Fruit fly (Drosophila melanogaster) whole organism, embryonic: ENCODE results near the gene mirr.

Experiments
- CG10209 ChIP-seq: fragments of 200-800 bp; sonication (Bioruptor generic); optimal IDR thresholded peaks from 3 replicates; lab custom pipeline; 2017; ENCODE audit warnings: missing biosample characterization, mild to moderate bottlenecking, missing genetic modification characterization, missing genetic modification reagents
- CG11695 ChIP-seq: fragments of 200-800 bp; sonication (Bioruptor generic); IDR thresholded peaks from 3 replicates; pipeline ENCODE4 v1.3.6; 2022; ENCODE audit warnings: missing biosample characterization, missing genetic modification characterization
- CG14014 ChIP-seq: fragments of 200-800 bp; sonication (Bioruptor generic); IDR thresholded peaks from 2 replicates; pipeline ENCODE4 v1.3.6; 2022; ENCODE audit warnings: missing biosample characterization, missing genetic modification characterization
- CG14050 ChIP-seq: fragments of 200-800 bp; sonication (Bioruptor generic); IDR thresholded peaks from 3 replicates; pipeline ENCODE4 v1.3.6; 2022; ENCODE audit warnings: missing biosample characterization, missing genetic modification characterization
- CG14667 ChIP-seq: fragments of 200-800 bp; sonication (Bioruptor generic); IDR thresholded peaks from 2 replicates; pipeline ENCODE4 v1.3.6; 2022; ENCODE audit warnings: missing biosample characterization, missing genetic modification characterization
- CG14710 ChIP-seq: fragments of 200-800 bp; sonication (Bioruptor generic); optimal IDR thresholded peaks from 3 replicates; lab custom pipeline; 2019; ENCODE audit warnings: missing biosample characterization, mild to moderate bottlenecking, missing genetic modification characterization, moderate library complexity
- CG15011 ChIP-seq: fragments of 200-800 bp; sonication (Bioruptor generic); optimal IDR thresholded peaks from 3 replicates; lab custom pipeline; 2018; ENCODE audit warnings: missing biosample characterization, mild to moderate bottlenecking, missing genetic modification characterization
- CG17328 ChIP-seq: fragments of 200-800 bp; sonication (Bioruptor generic); IDR thresholded peaks from 2 replicates; pipeline ENCODE4 v1.3.6; 2022; ENCODE audit warnings: missing biosample characterization, missing genetic modification characterization
- CG1832 ChIP-seq: fragments of 200-800 bp; sonication (Bioruptor generic); optimal IDR thresholded peaks from 2 replicates; lab custom pipeline; 2017; ENCODE audit warnings: missing biosample characterization, mild to moderate bottlenecking, missing genetic modification characterization, inconsistent platforms
- CG18476 ChIP-seq: fragments of 200-800 bp; sonication (Bioruptor generic); optimal IDR thresholded peaks from 2 replicates; lab custom pipeline; 2016; ENCODE audit warnings: missing biosample characterization, mild to moderate bottlenecking, missing genetic modification characterization
- CG18619 ChIP-seq: fragments of 200-800 bp; sonication (Bioruptor generic); optimal IDR thresholded peaks from 3 replicates; lab custom pipeline; 2017; ENCODE audit warnings: missing biosample characterization, mild to moderate bottlenecking, missing genetic modification characterization
- CG33213 ChIP-seq: fragments of 200-800 bp; sonication (Bioruptor generic); optimal IDR thresholded peaks from 3 replicates; lab custom pipeline; 2016; ENCODE audit warnings: missing biosample characterization, missing genetic modification characterization
- CG3838 ChIP-seq: fragments of 200-800 bp; sonication (Bioruptor generic); optimal IDR thresholded peaks from 3 replicates; lab custom pipeline; 2016; ENCODE audit warnings: missing biosample characterization, missing genetic modification characterization
- CG3995 ChIP-seq: fragments of 200-800 bp; sonication (Bioruptor generic); optimal IDR thresholded peaks from 3 replicates; lab custom pipeline; 2016; ENCODE audit warnings: missing biosample characterization, missing genetic modification characterization
- CG9215 ChIP-seq: fragments of 200-800 bp; sonication (Bioruptor generic); IDR thresholded peaks from 2 replicates; pipeline ENCODE4 v1.3.6; 2022; ENCODE audit warnings: missing biosample characterization, missing genetic modification characterization
- CG9727 ChIP-seq: fragments of 200-800 bp; sonication (Bioruptor generic); optimal IDR thresholded peaks from 3 replicates; lab custom pipeline; 2017; ENCODE audit warnings: missing biosample characterization, mild to moderate bottlenecking, missing genetic modification characterization
- CG9876 ChIP-seq: fragments of 200-800 bp; sonication (Bioruptor generic); optimal IDR thresholded peaks from 2 replicates; lab custom pipeline; 2016; ENCODE audit warnings: missing biosample characterization, missing genetic modification characterization
- D19B ChIP-seq: fragments of 200-800 bp; sonication (Bioruptor generic); optimal IDR thresholded peaks from 2 replicates; lab custom pipeline; 2017; ENCODE audit warnings: missing biosample characterization, mild to moderate bottlenecking, missing genetic modification characterization
- Dp ChIP-seq: fragments of 200-800 bp; sonication (Bioruptor generic); optimal IDR thresholded peaks from 2 replicates; lab custom pipeline; 2018; ENCODE audit warnings: missing biosample characterization, mild to moderate bottlenecking, missing genetic modification characterization, moderate library complexity
- HLHmδ ChIP-seq: fragments of 200-800 bp; sonication (Bioruptor generic); optimal IDR thresholded peaks from 2 replicates; lab custom pipeline; 2018; ENCODE audit warnings: missing biosample characterization, mild to moderate bottlenecking, missing genetic modification characterization, moderate library complexity
- Kr ChIP-seq: fragments of 200-800 bp; sonication (Bioruptor generic); optimal IDR thresholded peaks from 2 replicates; lab custom pipeline; 2017; ENCODE audit warnings: missing biosample characterization, mild to moderate bottlenecking, missing genetic modification characterization
- MESR4 ChIP-seq: fragments of 200-800 bp; sonication (Bioruptor generic); optimal IDR thresholded peaks from 2 replicates; lab custom pipeline; 2018; ENCODE audit warnings: missing biosample characterization, mild to moderate bottlenecking, missing genetic modification characterization, moderate library complexity
- Meics ChIP-seq: fragments of 200-800 bp; sonication (Bioruptor generic); optimal IDR thresholded peaks from 2 replicates; lab custom pipeline; 2017; ENCODE audit warnings: missing biosample characterization, mild to moderate bottlenecking, missing genetic modification characterization
- Optix ChIP-seq: fragments of 200-800 bp; sonication (Bioruptor generic); IDR thresholded peaks from 3 replicates; pipeline ENCODE4 v1.3.6; 2022; ENCODE audit warnings: missing biosample characterization, missing genetic modification characterization
- PHDP ChIP-seq: fragments of 200-800 bp; sonication (Bioruptor generic); optimal IDR thresholded peaks from 3 replicates; lab custom pipeline; 2018; ENCODE audit warnings: missing biosample characterization, mild to moderate bottlenecking, missing genetic modification characterization, moderate library complexity
- Pdp1 ChIP-seq, 2 experiments: fragments of 200-800 bp; sonication (Bioruptor generic); optimal IDR thresholded peaks; 3 replicates each; lab custom pipeline; 2016; ENCODE audit warnings: missing biosample characterization in 2 of 2, missing genetic modification characterization in 2 of 2, mild to moderate bottlenecking in 1 of 2, moderate library complexity in 1 of 2
- Ravus ChIP-seq: fragments of 200-800 bp; sonication (Bioruptor generic); IDR thresholded peaks from 2 replicates; pipeline ENCODE4 v1.3.6; 2022; ENCODE audit warnings: missing biosample characterization, missing genetic modification characterization
- Stat92E ChIP-seq, 3 experiments: fragments of >200 bp in 2 of 3; fragments of 200-800 bp in 1 of 3; sonication (Bioruptor generic) in 1 of 3; optimal IDR thresholded peaks; 2 replicates each; lab custom pipeline; 2017 to 2019; ENCODE audit warnings: missing biosample characterization in 3 of 3, missing genetic modification characterization in 3 of 3, mild to moderate bottlenecking in 1 of 3, moderate library complexity in 1 of 3
- Taf1 ChIP-seq: fragments of 200-800 bp; sonication (Bioruptor generic); IDR thresholded peaks from 2 replicates; pipeline ENCODE4 v1.3.6; 2022; ENCODE audit warnings: missing biosample characterization, missing genetic modification characterization
- amos ChIP-seq: fragments of 200-800 bp; sonication (Bioruptor generic); IDR thresholded peaks from 2 replicates; pipeline ENCODE4 v1.3.6; 2022; ENCODE audit warnings: missing biosample characterization, missing genetic modification characterization; ENCODE audit not compliant: partially characterized antibody
- aop ChIP-seq: fragments of 200-800 bp; sonication (Bioruptor generic); IDR thresholded peaks from 2 replicates; pipeline ENCODE4 v1.3.6; 2022; ENCODE audit warnings: missing biosample characterization, missing genetic modification characterization
- bcd ChIP-seq: fragments of 200-800 bp; sonication (Bioruptor generic); optimal IDR thresholded peaks from 2 replicates; lab custom pipeline; 2017; ENCODE audit warnings: missing biosample characterization, mild to moderate bottlenecking, missing genetic modification characterization
- chm ChIP-seq: fragments of 200-800 bp; sonication (Bioruptor generic); IDR thresholded peaks from 2 replicates; pipeline ENCODE4 v1.3.6; 2022; ENCODE audit warnings: missing biosample characterization, missing genetic modification characterization
- chn ChIP-seq: fragments of 200-800 bp; sonication (Bioruptor generic); optimal IDR thresholded peaks from 2 replicates; lab custom pipeline; 2016; ENCODE audit warnings: missing biosample characterization, missing genetic modification characterization
- dan ChIP-seq: fragments of 200-800 bp; sonication (Bioruptor generic); IDR thresholded peaks from 2 replicates; pipeline ENCODE4 v1.3.6; 2022; ENCODE audit warnings: missing biosample characterization, missing genetic modification characterization
- dmrt99B ChIP-seq: fragments of 200-800 bp; sonication (Bioruptor generic); optimal IDR thresholded peaks from 2 replicates; lab custom pipeline; 2018; ENCODE audit warnings: missing biosample characterization, mild to moderate bottlenecking, missing genetic modification characterization, moderate library complexity
- dysf ChIP-seq: fragments of 200-800 bp; sonication (Bioruptor generic); IDR thresholded peaks from 3 replicates; pipeline ENCODE4 v1.3.6; 2022; ENCODE audit warnings: missing biosample characterization, missing genetic modification characterization
- eve ChIP-seq, 2 experiments: fragments of >200 bp; optimal IDR thresholded peaks; 2 replicates each; lab custom pipeline; 2017; ENCODE audit warnings: missing biosample characterization in 2 of 2, missing genetic modification characterization in 2 of 2
- ftz-f1 ChIP-seq: fragments of 200-800 bp; sonication (Bioruptor generic); optimal IDR thresholded peaks from 2 replicates; lab custom pipeline; 2016; ENCODE audit warnings: missing biosample characterization, missing genetic modification characterization
- her ChIP-seq: fragments of 200-800 bp; sonication (Bioruptor generic); optimal IDR thresholded peaks from 2 replicates; lab custom pipeline; 2016; ENCODE audit warnings: missing biosample characterization, missing genetic modification characterization
- hkb ChIP-seq, 2 experiments: fragments of 200-800 bp in 1 of 2; fragments of >200 bp in 1 of 2; sonication (Bioruptor generic) in 1 of 2; IDR thresholded peaks in 1 of 2; optimal IDR thresholded peaks in 1 of 2; 2 replicates each; pipeline versions ENCODE4 v1.3.6 to Lab custom; 2017 to 2022; ENCODE audit warnings: missing biosample characterization in 1 of 2, missing genetic modification characterization in 1 of 2
- jing ChIP-seq: fragments of 200-800 bp; sonication (Bioruptor generic); optimal IDR thresholded peaks from 2 replicates; lab custom pipeline; 2018; ENCODE audit warnings: missing biosample characterization, mild to moderate bottlenecking, missing genetic modification characterization
- lbe ChIP-seq: fragments of 200-800 bp; sonication (Bioruptor generic); optimal IDR thresholded peaks from 2 replicates; lab custom pipeline; 2016; ENCODE audit warnings: missing biosample characterization, mild to moderate bottlenecking, missing genetic modification characterization
- lilli ChIP-seq: fragments of 200-800 bp; sonication (Bioruptor generic); optimal IDR thresholded peaks from 3 replicates; lab custom pipeline; 2016; ENCODE audit warnings: missing biosample characterization, missing genetic modification characterization
- pfk ChIP-seq: fragments of 200-800 bp; sonication (Bioruptor generic); optimal IDR thresholded peaks from 2 replicates; lab custom pipeline; 2018; ENCODE audit warnings: missing biosample characterization, mild to moderate bottlenecking, missing genetic modification characterization, moderate library complexity
- phol ChIP-seq: fragments of 200-800 bp; sonication (Bioruptor generic); optimal IDR thresholded peaks from 3 replicates; lab custom pipeline; 2018; ENCODE audit warnings: missing biosample characterization, mild to moderate bottlenecking, missing genetic modification characterization, moderate library complexity
- pros ChIP-seq: fragments of 200-800 bp; sonication (Bioruptor generic); optimal IDR thresholded peaks from 3 replicates; lab custom pipeline; 2019; ENCODE audit warnings: missing biosample characterization, mild to moderate bottlenecking, missing genetic modification characterization, moderate library complexity
- pum ChIP-seq: fragments of 200-800 bp; sonication (Bioruptor generic); optimal IDR thresholded peaks from 2 replicates; lab custom pipeline; 2016; ENCODE audit warnings: missing biosample characterization, missing genetic modification characterization
- ranshi ChIP-seq: fragments of 200-800 bp; sonication (Bioruptor generic); IDR thresholded peaks from 2 replicates; pipeline ENCODE4 v1.3.6; 2022; ENCODE audit warnings: missing biosample characterization, missing genetic modification characterization
- tap ChIP-seq: fragments of 200-800 bp; optimal IDR thresholded peaks from 3 replicates; lab custom pipeline; 2019; ENCODE audit warnings: missing biosample characterization, mild to moderate bottlenecking, missing genetic modification characterization, moderate library complexity

The mirr gene

DNA sequence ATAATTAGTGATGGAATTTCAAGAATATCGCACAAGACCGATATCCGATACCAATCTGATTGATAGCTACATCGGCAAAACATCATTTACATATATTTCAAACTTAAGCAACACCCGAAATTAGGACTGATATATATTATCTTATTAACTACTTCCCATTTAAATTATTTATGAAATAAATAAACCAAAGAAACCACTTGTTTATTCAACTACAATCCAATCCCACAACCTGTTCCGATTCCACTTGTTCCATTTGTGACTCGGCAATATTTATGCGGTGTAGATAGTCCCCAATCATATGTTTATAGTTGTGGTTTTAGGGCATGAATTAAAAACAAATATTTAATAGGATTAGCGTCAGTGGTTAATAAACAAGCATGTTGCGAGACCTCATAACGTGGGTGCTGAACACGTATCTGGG is 61.3 kb downstream of the mirr start, which contains the start of the genes CG10973 and Vps13D (continued):
- no peak for TF ChIP-seq CG11695 (GFP tag; lab: Robert Waterston, UW)
- no peak for TF ChIP-seq CG18619
- no peak for TF ChIP-seq CG9876 (GFP tag; lab: Kevin White, UChicago)
- TF ChIP-seq CG14050 (GFP tag; lab: Robert Waterston, UW): no peak
- no peak for TF ChIP-seq CG14710 (tag; lab: Kevin White, UChicago)
- TF ChIP-seq PHDP (tag; lab: Kevin White, UChicago): no peak
- no peak for TF ChIP-seq CG9727 (GFP tag; lab: Kevin White, UChicago)
- TF ChIP-seq CG1832: no peak
- TF ChIP-seq CG9215 (GFP tag; lab: Robert Waterston, UW): no peak
- TF ChIP-seq CG3838 (GFP tag; lab: Kevin White, UChicago): peak; percentile 33
- peak; percentile 47; the same call in 1 of the 2 replicates for TF ChIP-seq ranshi (GFP tag; lab: Robert Waterston, UW)
- TF ChIP-seq her (GFP tag; lab: Kevin White, UChicago): no peak
- no peak for TF ChIP-seq Optix (GFP tag; lab: Robert Waterston, UW)
- no peak for TF ChIP-seq jing
- TF ChIP-seq CG18476: no peak
- TF ChIP-seq hkb (optimal IDR thresholded peaks at IDR 0.05; lab: Kevin White, UChicago): no peak
- peak; percentile 55; the same call in 1 of the 2 replicates for TF ChIP-seq hkb (GFP tag; IDR thresholded peaks at IDR 0.05; lab: Robert Waterston, UW)
- TF ChIP-seq CG3995 (GFP tag; lab: Kevin White, UChicago): peak; percentile 71
- TF ChIP-seq eve (GFP tag; optimal IDR thresholded peaks at IDR 0.05; lab: Kevin White, UChicago): peak in 1 of 2 experiments; percentile 66
- TF ChIP-seq CG17328 (GFP tag; lab: Robert Waterston, UW): peak; percentile 51; the same call in 1 of the 2 replicates
- peak; percentile 33 for TF ChIP-seq Dp (GFP tag; lab: Kevin White, UChicago)
- peak; percentile 35; the same call in 1 of the 2 replicates for TF ChIP-seq CG14014 (GFP tag; lab: Robert Waterston, UW)
- TF ChIP-seq lbe (GFP tag; lab: Kevin White, UChicago): no peak
- TF ChIP-seq tap (tag; lab: Kevin White, UChicago): no peak
- TF ChIP-seq Ravus (GFP tag; lab: Robert Waterston, UW): no peak
- TF ChIP-seq D19B (GFP tag; lab: Kevin White, UChicago): no peak
- TF ChIP-seq Stat92E (GFP tag; optimal IDR thresholded peaks at IDR 0.05; lab: Kevin White, UChicago): peak in 1 of 3 experiments; percentile 71
- TF ChIP-seq CG33213 (GFP tag; lab: Kevin White, UChicago): peak; percentile 71
- TF ChIP-seq dysf (GFP tag; lab: Robert Waterston, UW): peak; percentile 25; the same call in 1 of the 3 replicates
- TF ChIP-seq Meics (GFP tag; lab: Kevin White, UChicago): no peak
- TF ChIP-seq Pdp1 (GFP tag; optimal IDR thresholded peaks at IDR 0.05; lab: Kevin White, UChicago): no peak
- TF ChIP-seq Kr (GFP tag; lab: Kevin White, UChicago): no peak
- TF ChIP-seq dmrt99B: no peak
- TF ChIP-seq pros (GFP tag; lab: Kevin White, UChicago): no peak
- TF ChIP-seq CG15011 (GFP tag; lab: Kevin White, UChicago): peak; percentile 25
- TF ChIP-seq chn (GFP tag; lab: Kevin White, UChicago): no peak
- no peak for TF ChIP-seq lilli (GFP tag; lab: Kevin White, UChicago)
- no peak for TF ChIP-seq bcd (GFP tag; lab: Kevin White, UChicago)
- TF ChIP-seq MESR4 (GFP tag; lab: Kevin White, UChicago): peak; percentile 42
- no peak; the same call in 1 of the 2 replicates for TF ChIP-seq CG14667 (GFP tag; lab: Robert Waterston, UW)
- TF ChIP-seq pum (GFP tag; lab: Kevin White, UChicago): no peak
- no peak for TF ChIP-seq CG10209 (GFP tag; lab: Kevin White, UChicago)
- no peak for TF ChIP-seq dan (GFP tag; lab: Robert Waterston, UW)
- TF ChIP-seq HLHmδ (GFP tag; lab: Kevin White, UChicago): no peak
- TF ChIP-seq aop (GFP tag; lab: Robert Waterston, UW): no peak
- TF ChIP-seq ftz-f1: no peak
- peak; percentile 88 for TF ChIP-seq amos (GFP tag; lab: Robert Waterston, UW)
- no peak for TF ChIP-seq chm (GFP tag; lab: Robert Waterston, UW)
- peak; percentile 96 for TF ChIP-seq pfk
- TF ChIP-seq phol: no peak
- no peak for TF ChIP-seq Taf1
